Worm (Caenorhabditis elegans): ENCODE results near the gene F22E12.1.

DNA sequence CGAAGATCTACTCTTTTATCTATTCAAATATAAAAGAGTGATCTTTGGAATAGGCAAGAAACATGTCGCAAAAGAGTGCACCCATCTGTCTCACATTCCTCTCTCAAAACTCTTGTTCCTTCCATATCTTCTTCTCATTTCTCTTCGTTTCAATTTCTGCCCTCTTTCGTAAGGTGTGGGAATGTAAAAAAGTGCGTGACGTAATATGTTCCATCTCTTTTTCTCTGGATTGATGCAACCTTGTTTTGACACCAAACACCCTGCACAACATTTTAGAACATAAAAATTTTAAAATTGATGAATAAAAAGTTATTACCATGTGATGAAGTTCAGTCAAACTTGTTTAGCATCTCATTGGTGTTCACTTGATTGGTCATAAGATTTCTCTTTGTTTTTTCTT is 10.0 kb upstream of the F22E12.1 start:
- TF ChIP-seq ama-1 (optimal IDR thresholded peaks at IDR 0.05): no peak
- TF ChIP-seq nhr-12 (tag; optimal IDR thresholded peaks at IDR 0.05): no peak
- peak; percentile 8 for TF ChIP-seq unc-130 (tag; optimal IDR thresholded peaks at IDR 0.05)
- no peak for TF ChIP-seq sptf-1 (tag; optimal IDR thresholded peaks at IDR 0.05)
- no peak for TF ChIP-seq nhr-20 (tag; optimal IDR thresholded peaks at IDR 0.05)
- TF ChIP-seq irx-1 (tag; optimal IDR thresholded peaks at IDR 0.05): no peak
- TF ChIP-seq mep-1 (tag; optimal IDR thresholded peaks at IDR 0.05): no peak
- no peak for TF ChIP-seq nhr-85 (tag)
- TF ChIP-seq egl-27 (tag; optimal IDR thresholded peaks at IDR 0.05): no peak
- TF ChIP-seq unc-98 (GFP tag; IDR thresholded peaks at IDR 0.05): no peak
- no peak for TF ChIP-seq pqm-1 (tag; optimal IDR thresholded peaks at IDR 0.05)
- TF ChIP-seq lin-15B (tag; optimal IDR thresholded peaks at IDR 0.05): no peak
- no peak for TF ChIP-seq sup-37 (GFP tag; optimal IDR thresholded peaks at IDR 0.05)
